Fruit fly (Drosophila melanogaster) whole organism, wandering third instar larva: ENCODE measurements around the gene CG8960.

ENCODE experiments used
- Abd-B ChIP-seq: fragments of >200 bp; optimal IDR thresholded peaks from 2 replicates; lab custom pipeline; 2017; ENCODE audit warnings: missing biosample characterization, missing genetic modification characterization
- CG32264 ChIP-seq: fragments of 200-800 bp; sonication (Bioruptor generic); optimal IDR thresholded peaks from 2 replicates; lab custom pipeline; 2016; ENCODE audit warnings: missing biosample characterization, missing genetic modification characterization
- CG9705 ChIP-seq: fragments of 200-800 bp; sonication (Bioruptor generic); optimal IDR thresholded peaks from 2 replicates; lab custom pipeline; 2018; ENCODE audit warnings: missing biosample characterization, mild to moderate bottlenecking, missing genetic modification characterization
- CrebA ChIP-seq: fragments of 200-800 bp; sonication (Bioruptor generic); optimal IDR thresholded peaks from 2 replicates; lab custom pipeline; 2016; ENCODE audit warnings: missing biosample characterization, mild to moderate bottlenecking, missing genetic modification characterization, borderline replicate concordance
- GATAd ChIP-seq: sonication (Bioruptor generic); optimal IDR thresholded peaks from 2 replicates; lab custom pipeline; 2016; ENCODE audit warnings: missing biosample characterization, missing genetic modification characterization
- HLH106 ChIP-seq: fragments of 200-800 bp; optimal IDR thresholded peaks from 3 replicates; lab custom pipeline; 2019; ENCODE audit warnings: missing biosample characterization, mild to moderate bottlenecking, missing genetic modification characterization, moderate library complexity
- Hnf4 ChIP-seq: fragments of 200-800 bp; sonication (Bioruptor generic); optimal IDR thresholded peaks from 2 replicates; lab custom pipeline; 2016; ENCODE audit warnings: missing biosample characterization, mild to moderate bottlenecking, missing genetic modification characterization
- Hr78 ChIP-seq: fragments of >200 bp; optimal IDR thresholded peaks from 2 replicates; lab custom pipeline; 2017; ENCODE audit warnings: missing biosample characterization, missing genetic modification characterization
- Hr83 ChIP-seq: fragments of 200-300 bp; sonication (Bioruptor generic); optimal IDR thresholded peaks from 2 replicates; lab custom pipeline; 2016; ENCODE audit warnings: missing biosample characterization, mild to moderate bottlenecking, missing genetic modification characterization, moderate library complexity; ENCODE audit not compliant: poor library complexity, severe bottlenecking
- Mio ChIP-seq: sonication (Bioruptor generic); optimal IDR thresholded peaks from 2 replicates; lab custom pipeline; 2016; ENCODE audit warnings: missing biosample characterization, missing genetic modification characterization
- Myc ChIP-seq: fragments of >200 bp; optimal IDR thresholded peaks from 2 replicates; lab custom pipeline; 2017
- OdsH ChIP-seq: fragments of 200-800 bp; sonication (Bioruptor generic); optimal IDR thresholded peaks from 2 replicates; lab custom pipeline; 2016; ENCODE audit warnings: missing biosample characterization, mild to moderate bottlenecking, missing genetic modification characterization
- Rel ChIP-seq, 2 experiments: fragments of 200-800 bp; sonication (Bioruptor generic) in 1 of 2; optimal IDR thresholded peaks; 2 replicates in 1 of 2; 3 replicates in 1 of 2; lab custom pipeline; 2016 to 2019; ENCODE audit warnings: mild to moderate bottlenecking in 2 of 2, missing biosample characterization in 2 of 2, missing genetic modification characterization in 2 of 2, moderate library complexity in 1 of 2
- br ChIP-seq: fragments of 200-800 bp; sonication (Bioruptor generic); optimal IDR thresholded peaks from 2 replicates; lab custom pipeline; 2016; ENCODE audit warnings: missing biosample characterization, missing genetic modification characterization
- brk ChIP-seq: fragments of 200-800 bp; sonication (Bioruptor generic); optimal IDR thresholded peaks from 2 replicates; lab custom pipeline; 2016; ENCODE audit warnings: missing biosample characterization, mild to moderate bottlenecking, missing genetic modification characterization
- dl ChIP-seq, 2 experiments: fragments of 175-275, 200-275 bp in 1 of 2; fragments of 200-275 bp in 1 of 2; sonication (Bioruptor generic); optimal IDR thresholded peaks; lab custom pipeline; 2018; ENCODE audit warnings: mild to moderate bottlenecking in 2 of 2, missing biosample characterization in 2 of 2, missing genetic modification characterization in 2 of 2, moderate library complexity in 2 of 2; ENCODE audit not compliant: partially characterized antibody in 2 of 2, insufficient read depth in 1 of 2
- dmrt93B ChIP-seq: fragments of 200-800 bp; sonication (Bioruptor generic); optimal IDR thresholded peaks from 2 replicates; lab custom pipeline; 2018; ENCODE audit warnings: missing biosample characterization, mild to moderate bottlenecking, missing genetic modification characterization
- dsf ChIP-seq: sonication (Bioruptor generic); optimal IDR thresholded peaks from 2 replicates; lab custom pipeline; 2016; ENCODE audit warnings: missing biosample characterization, missing genetic modification characterization, borderline replicate concordance
- ey ChIP-seq: fragments of 200-800 bp; sonication (Bioruptor generic); optimal IDR thresholded peaks from 2 replicates; lab custom pipeline; 2016; ENCODE audit warnings: missing biosample characterization, missing genetic modification characterization
- foxo ChIP-seq, 2 experiments: fragments of 200-800 bp; sonication (Bioruptor generic); optimal IDR thresholded peaks; 2 replicates in 1 of 2; 3 replicates in 1 of 2; lab custom pipeline; 2016 to 2017; ENCODE audit warnings: missing biosample characterization in 2 of 2, missing genetic modification characterization in 2 of 2
- h ChIP-seq: fragments of 200-800 bp; sonication (Bioruptor generic); optimal IDR thresholded peaks from 3 replicates; lab custom pipeline; 2016; ENCODE audit warnings: missing biosample characterization, mild to moderate bottlenecking, missing genetic modification characterization
- jim ChIP-seq: fragments of 175-275, 200-325 bp; sonication (Bioruptor generic); optimal IDR thresholded peaks from 2 replicates; lab custom pipeline; 2016; ENCODE audit warnings: missing biosample characterization, mild to moderate bottlenecking, missing genetic modification characterization
- lola ChIP-seq: fragments of >200 bp; optimal IDR thresholded peaks from 2 replicates; lab custom pipeline; 2017; ENCODE audit warnings: missing biosample characterization, missing genetic modification characterization
- pan ChIP-seq: fragments of >200 bp; optimal IDR thresholded peaks from 2 replicates; lab custom pipeline; 2017
- psq ChIP-seq: fragments of 200-800 bp; sonication (Bioruptor generic); optimal IDR thresholded peaks from 3 replicates; lab custom pipeline; 2017; ENCODE audit warnings: missing biosample characterization, mild to moderate bottlenecking, missing genetic modification characterization, moderate library complexity
- rgr ChIP-seq: fragments of 200-800 bp; sonication (Bioruptor generic); optimal IDR thresholded peaks from 3 replicates; lab custom pipeline; 2016; ENCODE audit warnings: missing biosample characterization, mild to moderate bottlenecking, missing genetic modification characterization
- tai ChIP-seq: sonication (Bioruptor generic); optimal IDR thresholded peaks from 2 replicates; lab custom pipeline; 2016; ENCODE audit warnings: missing biosample characterization, missing genetic modification characterization
- usp ChIP-seq: fragments of >200 bp; optimal IDR thresholded peaks from 2 replicates; lab custom pipeline; 2017; ENCODE audit warnings: missing biosample characterization, missing genetic modification characterization
- woc ChIP-seq: sonication (Bioruptor generic); optimal IDR thresholded peaks from 2 replicates; lab custom pipeline; 2016; ENCODE audit warnings: missing biosample characterization, mild to moderate bottlenecking, missing genetic modification characterization

The CG8960 gene

DNA sequence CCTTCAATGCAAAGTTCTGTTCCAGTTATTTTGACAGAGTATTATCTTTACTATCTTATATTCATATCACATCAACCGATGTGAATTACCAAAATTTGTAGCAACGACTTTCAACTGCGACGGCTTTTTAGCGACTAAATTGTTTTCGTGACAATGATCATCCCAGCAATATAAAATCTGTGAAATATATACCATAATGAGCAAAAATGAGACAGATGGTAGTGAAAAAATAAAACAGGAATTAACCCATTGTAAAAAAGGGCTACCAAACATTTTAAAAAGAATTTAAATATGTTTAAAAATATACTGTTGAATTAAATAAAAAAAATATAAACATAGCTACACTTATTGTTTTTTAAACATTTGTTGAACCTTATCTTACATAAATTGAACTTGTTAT is 22.6 kb upstream of the CG8960 start, which contains the start of gene CG15820:
Gene CG15820, minus strand, starts transcription at position 101 of the 400 bp plus-strand sequence.
- no peak for TF ChIP-seq h (GFP tag; lab: Kevin White, UChicago)
- TF ChIP-seq psq (GFP tag; lab: Kevin White, UChicago), result peak; percentile 12
- TF ChIP-seq HLH106 (tag; lab: Kevin White, UChicago), result peak; percentile 39
- no peak for TF ChIP-seq Rel (GFP tag; optimal IDR thresholded peaks at IDR 0.05; lab: Kevin White, UChicago)
- TF ChIP-seq Rel (tag; optimal IDR thresholded peaks at IDR 0.05; lab: Kevin White, UChicago), result peak; percentile 40
- TF ChIP-seq GATAd (GFP tag; lab: Kevin White, UChicago), result no peak
- peak; percentile 29 for TF ChIP-seq brk (GFP tag; lab: Kevin White, UChicago)
- peak; percentile 48 for TF ChIP-seq rgr (GFP tag; lab: Kevin White, UChicago)
- peak; percentile 32 for TF ChIP-seq OdsH (GFP tag; lab: Kevin White, UChicago)

DNA sequence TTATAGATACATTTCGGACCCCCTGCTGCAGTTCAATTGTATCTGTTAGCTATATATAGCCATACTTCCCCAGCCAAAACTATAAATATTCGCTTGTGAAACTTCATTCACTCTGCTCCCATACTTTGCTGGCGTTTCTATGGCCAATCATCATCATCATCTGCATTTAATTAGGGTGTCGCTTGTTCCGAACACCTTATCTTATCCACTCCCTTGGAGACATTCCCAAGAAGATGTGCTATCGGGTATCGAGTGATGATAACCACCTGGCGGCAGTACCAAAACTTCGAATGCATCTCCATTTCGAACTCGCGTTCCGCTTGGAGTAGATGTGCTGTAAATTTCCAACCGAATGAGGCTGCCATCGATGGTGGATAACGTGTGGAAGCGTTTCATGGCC is 11.2 kb upstream of the CG8960 start, which contains the start of gene CG13810:
Gene CG13810, plus strand, starts transcription at position 301 of the 400 bp plus-strand sequence.
- TF ChIP-seq dl (GFP tag; optimal IDR thresholded peaks at IDR 0.05; lab: Kevin White, UChicago; ENCODE audit: insufficient read depth in 1 of 2, partially characterized antibody in 2 of 2) (no peak), Mio (GFP tag; lab: Kevin White, UChicago) (no peak), Rel (GFP tag; optimal IDR thresholded peaks at IDR 0.05; lab: Kevin White, UChicago) (no peak), Rel (tag; optimal IDR thresholded peaks at IDR 0.05; lab: Kevin White, UChicago) (no peak), foxo (GFP tag; optimal IDR thresholded peaks at IDR 0.05; lab: Kevin White, UChicago) (no peak), woc (no peak), GATAd (GFP tag; lab: Kevin White, UChicago) (no peak), dsf (GFP tag; lab: Kevin White, UChicago) (no peak), Hr78 (GFP tag; lab: Kevin White, UChicago) (no peak), br (GFP tag; lab: Kevin White, UChicago) (no peak), Abd-B (GFP tag; lab: Kevin White, UChicago) (no peak), dmrt93B (GFP tag; lab: Kevin White, UChicago) (no peak), brk (GFP tag; lab: Kevin White, UChicago) (no peak)

DNA sequence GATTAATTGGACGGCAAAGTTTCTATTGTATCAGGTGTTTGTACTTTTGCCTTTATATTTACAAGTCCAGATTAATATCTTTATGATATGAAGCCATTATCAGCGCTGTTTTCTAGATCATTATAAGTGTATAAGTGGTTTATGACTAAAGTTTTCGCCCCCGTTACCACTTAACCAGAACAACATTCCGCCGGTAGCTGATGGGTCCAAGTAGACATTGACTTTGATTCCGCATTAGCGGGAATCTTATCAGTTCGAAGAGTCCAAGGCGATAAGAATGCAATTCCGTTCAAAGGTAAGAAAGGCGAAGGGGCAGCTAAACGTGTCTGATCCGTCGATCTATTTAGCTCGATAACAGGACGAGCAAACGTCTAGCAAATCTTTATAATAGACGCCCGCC is 5.3 kb upstream of the CG8960 start:
- TF ChIP-seq jim (GFP tag; lab: Kevin White, UChicago), result no peak
- TF ChIP-seq foxo (GFP tag; optimal IDR thresholded peaks at IDR 0.05; lab: Kevin White, UChicago), result no peak
- no peak for TF ChIP-seq usp (GFP tag; lab: Kevin White, UChicago)
- TF ChIP-seq Myc, result no peak
- no peak for TF ChIP-seq Hnf4
- no peak for TF ChIP-seq Mio (GFP tag; lab: Kevin White, UChicago)
- no peak for TF ChIP-seq Hr83 (GFP tag; lab: Kevin White, UChicago)
- TF ChIP-seq CG9705 (GFP tag; lab: Kevin White, UChicago), result no peak
- no peak for TF ChIP-seq GATAd (GFP tag; lab: Kevin White, UChicago)
- no peak for TF ChIP-seq ey (GFP tag; lab: Kevin White, UChicago)
- no peak for TF ChIP-seq br (GFP tag; lab: Kevin White, UChicago)
- TF ChIP-seq tai (GFP tag; lab: Kevin White, UChicago), result no peak
- TF ChIP-seq CrebA (GFP tag; lab: Kevin White, UChicago), result no peak
- TF ChIP-seq pan (lab: Kevin White, UChicago), result no peak
- no peak for TF ChIP-seq Hr78 (GFP tag; lab: Kevin White, UChicago)

DNA sequence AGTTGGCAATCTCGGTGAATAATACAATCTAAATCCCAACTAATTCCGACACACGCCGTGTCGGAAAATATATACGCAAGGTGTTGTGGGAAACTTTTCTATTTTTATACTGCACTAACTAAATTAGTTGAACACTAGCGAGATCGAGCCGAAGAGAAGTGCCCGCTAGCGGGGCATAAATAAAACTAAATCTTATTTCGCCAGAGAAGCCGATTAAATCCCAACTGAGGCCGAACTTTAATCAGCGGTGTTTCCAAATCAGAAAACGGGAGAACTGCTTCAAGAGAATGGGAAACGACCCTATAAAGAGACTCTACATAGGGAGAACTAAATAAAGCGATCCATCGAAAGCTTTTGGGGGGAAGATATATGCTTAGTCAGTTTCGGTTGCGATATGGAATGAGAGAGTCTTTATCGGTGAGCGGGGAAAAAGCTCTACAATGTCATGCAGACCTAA is 4.8 kb upstream of the CG8960 start, which contains the start of gene CG5707:
Gene CG5707, minus strand, starts transcription at position 228 of the 457 bp plus-strand sequence.
- no peak for TF ChIP-seq Mio (GFP tag; lab: Kevin White, UChicago)
- no peak for TF ChIP-seq pan (lab: Kevin White, UChicago)
- no peak for TF ChIP-seq Myc
- no peak for TF ChIP-seq rgr (GFP tag; lab: Kevin White, UChicago)
- TF ChIP-seq, all 38 proteins: peak for 0

DNA sequence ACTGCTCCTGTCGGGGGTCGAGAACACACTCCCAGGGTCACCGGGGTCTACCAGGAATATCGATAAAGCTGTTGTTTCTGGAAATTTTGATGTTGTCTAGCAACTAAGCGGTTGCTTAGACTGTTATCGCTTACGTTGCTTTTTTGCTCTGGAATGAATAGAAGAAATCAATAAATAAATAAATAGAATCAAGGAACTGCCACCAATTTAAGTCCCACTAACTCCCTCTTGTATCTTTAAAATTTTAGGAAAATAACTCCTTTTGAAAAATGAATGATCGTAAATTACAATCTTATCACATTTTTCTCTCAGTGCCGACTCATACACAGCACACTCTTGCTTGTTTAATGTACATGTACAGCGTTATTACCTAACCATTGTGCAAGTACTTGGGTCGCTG is 15.6 kb downstream of the CG8960 start, which contains the start of gene CG15878:
Gene CG15878, minus strand, starts transcription at position 101 of the 400 bp plus-strand sequence.
- TF ChIP-seq lola (GFP tag; lab: Kevin White, UChicago) (no peak), CG32264 (GFP tag; lab: Kevin White, UChicago) (no peak), CG9705 (GFP tag; lab: Kevin White, UChicago) (no peak), ey (GFP tag; lab: Kevin White, UChicago) (no peak)
